Worm (Caenorhabditis elegans): ENCODE data around the gene sra-35.

DNA sequence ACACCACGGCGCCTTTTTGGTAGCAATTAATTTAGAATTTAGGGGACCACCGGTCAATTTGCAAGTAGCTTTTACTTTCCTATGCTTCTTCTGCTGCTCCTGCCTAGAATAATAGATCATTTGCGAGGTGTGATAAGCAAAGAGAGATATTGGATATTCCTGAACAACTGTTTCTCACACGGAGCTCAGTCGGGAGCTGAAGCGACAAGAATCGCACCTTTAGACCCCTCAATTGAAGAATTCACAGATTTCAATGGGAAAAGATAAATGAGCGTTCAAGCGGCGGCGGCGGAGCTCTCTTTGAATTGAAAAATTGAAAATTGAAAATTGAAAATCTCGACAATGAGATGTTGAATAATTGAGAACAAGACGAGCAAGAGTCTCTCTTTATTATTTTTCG, 44.9 kb upstream of the sra-35 start:
- TF ChIP-seq nhr-11 (tag; optimal IDR thresholded peaks at IDR 0.05) = no peak
- no peak for TF ChIP-seq ama-1 (optimal IDR thresholded peaks at IDR 0.05)
- TF ChIP-seq unc-39 (tag; optimal IDR thresholded peaks at IDR 0.05) = no peak
- no peak for TF ChIP-seq tag-97 (GFP tag; IDR thresholded peaks at IDR 0.05)
- TF ChIP-seq Y105C5A.15 (GFP tag; IDR thresholded peaks at IDR 0.05) = no peak
- TF ChIP-seq ZK546.5 (tag; optimal IDR thresholded peaks at IDR 0.05) = no peak
- no peak for TF ChIP-seq spr-1 (tag; optimal IDR thresholded peaks at IDR 0.05)
- TF ChIP-seq dpl-1 (GFP tag; optimal IDR thresholded peaks at IDR 0.05) = no peak
- no peak for TF ChIP-seq T26A8.4 (GFP tag; IDR thresholded peaks at IDR 0.05)
- TF ChIP-seq F49E8.2 (tag; optimal IDR thresholded peaks at IDR 0.05; ENCODE audit: borderline replicate concordance) = no peak
- no peak for TF ChIP-seq daf-12 (tag; optimal IDR thresholded peaks at IDR 0.05)

All from whole organism, L4 larva.